Fruit fly (Drosophila melanogaster) whole organism, adult: ENCODE results near the gene CG32812.

Experiments
- CG11617 ChIP-seq: fragments of 200-800 bp; sonication (Bioruptor generic); optimal IDR thresholded peaks from 2 replicates; lab custom pipeline; 2017; ENCODE audit warnings: mild to moderate bottlenecking, missing biosample characterization, missing genetic modification reagents, missing genetic modification characterization
- CG12768 ChIP-seq: fragments of 200-800 bp; sonication (Bioruptor generic); optimal IDR thresholded peaks from 2 replicates; lab custom pipeline; 2017; ENCODE audit warnings: missing biosample characterization, missing genetic modification characterization, mild to moderate bottlenecking, moderate library complexity, missing genetic modification reagents
- CG14711 ChIP-seq: fragments of 200-800 bp; sonication (Bioruptor generic); optimal IDR thresholded peaks from 2 replicates; lab custom pipeline; 2018; ENCODE audit warnings: missing biosample characterization, mild to moderate bottlenecking, missing genetic modification characterization, moderate library complexity
- CG1620 ChIP-seq: fragments of 200-800 bp; sonication (Bioruptor generic); optimal IDR thresholded peaks from 2 replicates; lab custom pipeline; 2016; ENCODE audit warnings: missing biosample characterization, missing genetic modification characterization
- CG33017 ChIP-seq: fragments of 200-800 bp; sonication (Bioruptor generic); optimal IDR thresholded peaks from 2 replicates; lab custom pipeline; 2018; ENCODE audit warnings: missing biosample characterization, mild to moderate bottlenecking, missing genetic modification characterization, moderate library complexity
- CG5204 ChIP-seq: fragments of 200-800 bp; sonication (Bioruptor generic); optimal IDR thresholded peaks from 2 replicates; lab custom pipeline; 2016; ENCODE audit warnings: missing biosample characterization, missing genetic modification characterization
- CG7045 ChIP-seq: fragments of 200-800 bp; sonication (Bioruptor generic); optimal IDR thresholded peaks from 2 replicates; lab custom pipeline; 2017; ENCODE audit warnings: missing biosample characterization, mild to moderate bottlenecking, missing genetic modification characterization
- CG7101 ChIP-seq: fragments of 200-800 bp; sonication (Bioruptor generic); optimal IDR thresholded peaks from 2 replicates; lab custom pipeline; 2018; ENCODE audit warnings: missing biosample characterization, mild to moderate bottlenecking, missing genetic modification characterization, moderate library complexity
- Clk ChIP-seq: fragments of 200-800 bp; sonication (Bioruptor generic); optimal IDR thresholded peaks from 2 replicates; lab custom pipeline; 2017; ENCODE audit warnings: missing biosample characterization, missing genetic modification characterization
- Crg-1 ChIP-seq: fragments of 200-800 bp; sonication (Bioruptor generic); optimal IDR thresholded peaks from 2 replicates; lab custom pipeline; 2016; ENCODE audit warnings: missing biosample characterization, missing genetic modification characterization
- Hr96 ChIP-seq: fragments of 200-800 bp; sonication (Bioruptor generic); optimal IDR thresholded peaks from 2 replicates; lab custom pipeline; 2016; ENCODE audit warnings: missing biosample characterization, missing genetic modification characterization
- Mnt ChIP-seq: fragments of 200-800 bp; sonication (Bioruptor generic); optimal IDR thresholded peaks from 2 replicates; lab custom pipeline; 2016; ENCODE audit warnings: missing biosample characterization, mild to moderate bottlenecking, missing genetic modification characterization
- bab1 ChIP-seq: fragments of 200-800 bp; sonication (Bioruptor generic); optimal IDR thresholded peaks from 3 replicates; lab custom pipeline; 2019; ENCODE audit warnings: missing biosample characterization, mild to moderate bottlenecking, missing genetic modification characterization, moderate library complexity
- cic ChIP-seq: fragments of 200-800 bp; sonication (Bioruptor generic); optimal IDR thresholded peaks from 2 replicates; lab custom pipeline; 2017; ENCODE audit warnings: missing biosample characterization, mild to moderate bottlenecking, missing genetic modification characterization, moderate library complexity
- cnc ChIP-seq, 2 experiments: fragments of >200 bp; optimal IDR thresholded peaks; 2 replicates each; lab custom pipeline; 2017
- kay ChIP-seq: fragments of 200-800 bp; sonication (Bioruptor generic); peaks from one replicate; lab custom pipeline; 2016; ENCODE audit warnings: missing biosample characterization, missing genetic modification characterization, borderline replicate concordance
- ovo ChIP-seq: fragments of 200-800 bp; sonication (Bioruptor generic); optimal IDR thresholded peaks from 2 replicates; lab custom pipeline; 2016; ENCODE audit warnings: missing biosample characterization, missing genetic modification characterization
- pad ChIP-seq: fragments of 200-800 bp; sonication (Bioruptor generic); optimal IDR thresholded peaks from 3 replicates; lab custom pipeline; 2017; ENCODE audit warnings: missing biosample characterization, missing genetic modification characterization, mild to moderate bottlenecking, moderate library complexity, missing genetic modification reagents
- tj ChIP-seq: fragments of 200-800 bp; sonication (Bioruptor generic); optimal IDR thresholded peaks from 3 replicates; lab custom pipeline; 2017; ENCODE audit warnings: missing biosample characterization, mild to moderate bottlenecking, missing genetic modification characterization, moderate library complexity
- toe ChIP-seq: fragments of 200-800 bp; sonication (Bioruptor generic); optimal IDR thresholded peaks from 2 replicates; lab custom pipeline; 2016; ENCODE audit warnings: missing biosample characterization, missing genetic modification characterization

Gene CG32812

DNA sequence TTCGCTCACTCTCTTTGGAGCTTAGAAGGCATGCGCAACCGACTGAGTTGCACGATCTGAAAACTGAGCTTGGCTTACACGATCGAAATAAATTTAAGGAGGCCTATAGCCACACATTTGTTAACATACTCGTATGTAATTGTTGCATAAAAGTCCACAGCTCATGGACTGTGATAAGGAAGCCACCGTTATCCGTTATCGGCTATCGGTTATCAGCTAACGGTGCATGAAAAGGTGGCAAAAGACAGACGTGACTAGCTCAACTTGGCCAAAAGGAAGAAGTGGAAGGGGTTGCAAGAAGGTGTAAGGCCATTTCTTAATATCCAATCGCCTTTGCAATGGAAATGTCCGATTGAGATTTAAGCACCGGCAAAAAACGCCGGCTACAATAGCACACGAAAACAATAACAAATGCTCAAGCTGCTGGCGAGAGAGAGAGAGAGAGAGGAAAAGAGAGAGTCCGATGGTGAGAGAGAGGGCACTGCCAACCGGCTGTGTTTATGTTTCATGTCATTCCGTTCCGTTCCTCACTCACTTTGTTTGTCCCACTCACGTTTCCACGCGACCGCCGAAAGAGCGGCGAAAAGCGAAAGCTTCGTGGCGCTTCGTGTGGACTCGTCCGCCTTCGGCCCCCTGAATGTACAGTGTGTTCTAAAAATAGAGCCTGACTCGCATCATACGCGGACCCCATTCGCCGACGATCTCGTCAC, 10.9 kb upstream of the CG32812 start:
- TF ChIP-seq CG1620 (no peak), CG12768 (GFP tag; lab: Kevin White, UChicago) (no peak), CG33017 (no peak), CG5204 (GFP tag; lab: Kevin White, UChicago) (no peak), kay (GFP tag; lab: Kevin White, UChicago) (no peak), ovo (GFP tag; lab: Kevin White, UChicago) (peak; percentile 90), pad (GFP tag; lab: Kevin White, UChicago) (peak; percentile 90), CG11617 (GFP tag; lab: Kevin White, UChicago) (no peak), cnc (optimal IDR thresholded peaks at IDR 0.05; lab: Kevin White, UChicago) (no peak)

dm6 chrX:1276757-1277527, 10.1 kb upstream of the CG32812 start:
- TF ChIP-seq cic (GFP tag; lab: Kevin White, UChicago) (peak; percentile 46), tj (GFP tag; lab: Kevin White, UChicago) (peak; percentile 68), CG33017 (peak; percentile 75), Hr96 (GFP tag; lab: Kevin White, UChicago) (peak; percentile 89), CG1620 (peak; percentile 50), CG5204 (GFP tag; lab: Kevin White, UChicago) (peak; percentile 64), cnc (optimal IDR thresholded peaks at IDR 0.05; lab: Kevin White, UChicago) (no peak), CG11617 (GFP tag; lab: Kevin White, UChicago) (peak; percentile 83), bab1 (GFP tag; lab: Kevin White, UChicago) (no peak), pad (GFP tag; lab: Kevin White, UChicago) (peak; percentile 66), ovo (GFP tag; lab: Kevin White, UChicago) (peak; percentile 49), Mnt (GFP tag; lab: Kevin White, UChicago) (peak; percentile 65), toe (GFP tag; lab: Kevin White, UChicago) (peak; percentile 33), Crg-1 (GFP tag; lab: Kevin White, UChicago) (peak; percentile 34), CG7045 (GFP tag; lab: Kevin White, UChicago) (peak; percentile 84), CG14711 (tag; lab: Kevin White, UChicago) (peak; percentile 81), CG12768 (GFP tag; lab: Kevin White, UChicago) (peak; percentile 81), kay (GFP tag; lab: Kevin White, UChicago) (peak; percentile 25), CG7101 (tag; lab: Kevin White, UChicago) (peak; percentile 87), Clk (GFP tag; lab: Kevin White, UChicago) (peak; percentile 71)

DNA sequence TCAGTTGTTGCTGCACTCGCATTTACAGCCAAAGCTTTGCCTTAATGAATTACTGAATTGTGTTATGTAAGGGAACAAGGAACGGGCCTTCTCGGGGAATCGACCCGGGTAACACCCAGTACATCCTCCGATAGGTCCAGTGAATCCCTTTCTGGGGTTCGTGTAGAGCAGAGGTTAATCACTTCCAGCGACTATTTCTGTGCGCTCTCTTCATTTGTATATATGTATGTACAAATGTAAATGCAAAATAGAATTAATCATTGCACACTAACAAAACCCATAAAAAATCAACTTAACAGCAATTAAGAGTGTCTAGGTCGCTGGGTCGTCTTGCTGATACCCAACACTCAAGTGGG, 9.6 kb upstream of the CG32812 start:
- TF ChIP-seq CG12768 (GFP tag; lab: Kevin White, UChicago), result no peak
- peak; percentile 44 for TF ChIP-seq kay (GFP tag; lab: Kevin White, UChicago)
- no peak for TF ChIP-seq CG14711 (tag; lab: Kevin White, UChicago)
- no peak for TF ChIP-seq CG33017
- no peak for TF ChIP-seq toe (GFP tag; lab: Kevin White, UChicago)
- no peak for TF ChIP-seq CG1620
- TF ChIP-seq Clk (GFP tag; lab: Kevin White, UChicago), result no peak

- TF ChIP-seq tj (GFP tag; lab: Kevin White, UChicago), result no peak
- no peak for TF ChIP-seq CG5204 (GFP tag; lab: Kevin White, UChicago)
- TF ChIP-seq toe (GFP tag; lab: Kevin White, UChicago), result no peak
- no peak for TF ChIP-seq Clk (GFP tag; lab: Kevin White, UChicago)
- TF ChIP-seq Mnt (GFP tag; lab: Kevin White, UChicago), result no peak
- TF ChIP-seq cnc (optimal IDR thresholded peaks at IDR 0.05; lab: Kevin White, UChicago), result no peak
- TF ChIP-seq CG1620, result no peak
- no peak for TF ChIP-seq ovo (GFP tag; lab: Kevin White, UChicago)
- no peak for TF ChIP-seq CG7045 (GFP tag; lab: Kevin White, UChicago)
- TF ChIP-seq CG7101 (tag; lab: Kevin White, UChicago), result no peak
- no peak for TF ChIP-seq kay (GFP tag; lab: Kevin White, UChicago)
- TF ChIP-seq CG33017, result no peak
- TF ChIP-seq pad (GFP tag; lab: Kevin White, UChicago), result no peak
- no peak for TF ChIP-seq CG12768 (GFP tag; lab: Kevin White, UChicago)
- TF ChIP-seq CG14711 (tag; lab: Kevin White, UChicago), result no peak
- TF ChIP-seq CG11617 (GFP tag; lab: Kevin White, UChicago), result no peak
Measured at dm6 chrX:1278825-1279643, 8.1 kb upstream of the CG32812 start.

DNA sequence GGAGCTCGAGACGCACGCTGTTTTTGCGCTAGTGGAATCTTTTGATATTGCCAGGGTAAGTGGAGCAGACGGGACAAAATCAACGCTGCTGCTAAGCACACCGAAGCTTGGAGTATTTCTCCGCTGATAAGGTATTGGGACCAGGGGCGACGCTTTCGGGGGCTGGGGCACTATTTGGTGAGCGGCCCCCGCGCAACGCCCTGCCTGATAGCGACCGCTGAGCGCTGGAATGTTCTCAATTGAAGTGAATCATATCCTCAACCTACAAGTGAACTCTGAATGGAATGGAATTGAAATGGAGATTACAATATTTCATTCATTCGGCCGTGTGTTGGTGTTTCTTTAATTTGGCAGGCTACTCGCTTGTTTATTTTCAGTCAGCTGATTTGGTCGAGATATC, 4.7 kb upstream of the CG32812 start:
- TF ChIP-seq CG12768 (GFP tag; lab: Kevin White, UChicago) (no peak), CG33017 (no peak), CG7101 (tag; lab: Kevin White, UChicago) (no peak), Crg-1 (GFP tag; lab: Kevin White, UChicago) (no peak), CG11617 (GFP tag; lab: Kevin White, UChicago) (no peak), CG1620 (no peak), tj (GFP tag; lab: Kevin White, UChicago) (no peak), Clk (GFP tag; lab: Kevin White, UChicago) (no peak), CG7045 (GFP tag; lab: Kevin White, UChicago) (no peak), cnc (optimal IDR thresholded peaks at IDR 0.05; lab: Kevin White, UChicago) (no peak), cic (GFP tag; lab: Kevin White, UChicago) (no peak), kay (GFP tag; lab: Kevin White, UChicago) (no peak), ovo (GFP tag; lab: Kevin White, UChicago) (no peak), toe (GFP tag; lab: Kevin White, UChicago) (no peak), CG14711 (tag; lab: Kevin White, UChicago) (no peak), CG5204 (GFP tag; lab: Kevin White, UChicago) (no peak)
